Fruit fly (Drosophila melanogaster) whole organism, embryonic: ENCODE data around the gene CG44004.

Source experiments
- Abd-B ChIP-seq: fragments of 200-800 bp; sonication (Bioruptor generic); optimal IDR thresholded peaks from 2 replicates; lab custom pipeline; 2018; ENCODE audit warnings: missing biosample characterization, mild to moderate bottlenecking, missing genetic modification characterization, moderate library complexity
- Bteb2 ChIP-seq: fragments of 200-800 bp; sonication (Bioruptor generic); optimal IDR thresholded peaks from 2 replicates; lab custom pipeline; 2016; ENCODE audit warnings: missing biosample characterization, missing genetic modification characterization
- C15 ChIP-seq: fragments of 200-800 bp; sonication (Bioruptor generic); IDR thresholded peaks from 3 replicates; pipeline ENCODE4 v1.3.6; 2022; ENCODE audit warnings: missing biosample characterization, missing genetic modification characterization
- CG10147 ChIP-seq: fragments of 200-800 bp; sonication (Bioruptor generic); optimal IDR thresholded peaks from 2 replicates; lab custom pipeline; 2019; ENCODE audit warnings: missing biosample characterization, mild to moderate bottlenecking, missing genetic modification characterization, moderate library complexity
- CG1024 ChIP-seq: fragments of 200-800 bp; sonication (Bioruptor generic); IDR thresholded peaks from 2 replicates; pipeline ENCODE4 v1.3.6; 2022; ENCODE audit warnings: missing biosample characterization, missing genetic modification characterization
- CG12236 ChIP-seq: fragments of 200-800 bp; sonication (Bioruptor generic); optimal IDR thresholded peaks from 2 replicates; lab custom pipeline; 2016; ENCODE audit warnings: missing biosample characterization, missing genetic modification characterization
- CG12769 ChIP-seq: fragments of 200-800 bp; sonication (Bioruptor generic); optimal IDR thresholded peaks from 2 replicates; lab custom pipeline; 2019; ENCODE audit warnings: missing biosample characterization, mild to moderate bottlenecking, missing genetic modification characterization, moderate library complexity
- CG13894 ChIP-seq: fragments of 200-800 bp; sonication (Bioruptor generic); optimal IDR thresholded peaks from 3 replicates; lab custom pipeline; 2018; ENCODE audit warnings: missing biosample characterization, mild to moderate bottlenecking, missing genetic modification characterization, moderate library complexity
- CG1603 ChIP-seq: fragments of 200-800 bp; sonication (Bioruptor generic); optimal IDR thresholded peaks from 2 replicates; lab custom pipeline; 2019; ENCODE audit warnings: missing biosample characterization, mild to moderate bottlenecking, missing genetic modification characterization, moderate library complexity
- CG17359 ChIP-seq: fragments of 200-800 bp; sonication (Bioruptor generic); optimal IDR thresholded peaks from 3 replicates; lab custom pipeline; 2018; ENCODE audit warnings: missing biosample characterization, mild to moderate bottlenecking, missing genetic modification characterization, moderate library complexity
- CG17361 ChIP-seq: fragments of 200-800 bp; sonication (Bioruptor generic); IDR thresholded peaks from 3 replicates; pipeline ENCODE4 v1.3.6; 2022; ENCODE audit warnings: missing biosample characterization, missing genetic modification characterization
- CG17829 ChIP-seq: fragments of 200-800 bp; optimal IDR thresholded peaks from 2 replicates; lab custom pipeline; 2019; ENCODE audit warnings: missing biosample characterization, mild to moderate bottlenecking, missing genetic modification characterization, moderate library complexity
- CG17912 ChIP-seq: fragments of 200-800 bp; sonication (Bioruptor generic); optimal IDR thresholded peaks from 2 replicates; lab custom pipeline; 2018; ENCODE audit warnings: missing biosample characterization, mild to moderate bottlenecking, missing genetic modification characterization
- CG2678 ChIP-seq: fragments of 200-800 bp; sonication (Bioruptor generic); optimal IDR thresholded peaks from 3 replicates; lab custom pipeline; 2019; ENCODE audit warnings: missing biosample characterization, mild to moderate bottlenecking, missing genetic modification characterization, moderate library complexity
- CG30431 ChIP-seq: fragments of 200-800 bp; sonication (Bioruptor generic); optimal IDR thresholded peaks from 2 replicates; lab custom pipeline; 2017; ENCODE audit warnings: missing biosample characterization, missing genetic modification characterization
- CG32532 ChIP-seq: fragments of 200-800 bp; sonication (Bioruptor generic); IDR thresholded peaks from 2 replicates; pipeline ENCODE4 v1.3.6; 2022; ENCODE audit warnings: missing biosample characterization, missing genetic modification characterization
- CG3838 ChIP-seq: fragments of 200-800 bp; sonication (Bioruptor generic); optimal IDR thresholded peaks from 3 replicates; lab custom pipeline; 2016; ENCODE audit warnings: missing biosample characterization, missing genetic modification characterization
- CG4820 ChIP-seq: fragments of 200-800 bp; sonication (Bioruptor generic); optimal IDR thresholded peaks from 3 replicates; lab custom pipeline; 2016; ENCODE audit warnings: missing biosample characterization, missing genetic modification characterization
- CG7963 ChIP-seq: fragments of 200-800 bp; sonication (Bioruptor generic); IDR thresholded peaks from 3 replicates; pipeline ENCODE4 v1.3.6; 2022; ENCODE audit warnings: missing biosample characterization, missing genetic modification characterization; ENCODE audit not compliant: partially characterized antibody
- CG7987 ChIP-seq: fragments of 200-800 bp; sonication (Bioruptor generic); optimal IDR thresholded peaks from 2 replicates; lab custom pipeline; 2018; ENCODE audit warnings: missing biosample characterization, mild to moderate bottlenecking, missing genetic modification characterization, moderate library complexity
- CG8478 ChIP-seq: fragments of >200 bp; optimal IDR thresholded peaks from 2 replicates; lab custom pipeline; 2018
- CG9437 ChIP-seq: fragments of 200-800 bp; sonication (Bioruptor generic); optimal IDR thresholded peaks from 2 replicates; lab custom pipeline; 2018; ENCODE audit warnings: missing biosample characterization, mild to moderate bottlenecking, missing genetic modification characterization
- CG9797 ChIP-seq: fragments of 200-800 bp; sonication (Bioruptor generic); optimal IDR thresholded peaks from 3 replicates; lab custom pipeline; 2018; ENCODE audit warnings: missing biosample characterization, mild to moderate bottlenecking, missing genetic modification characterization
- CrebB ChIP-seq: fragments of 200-800 bp; sonication (Bioruptor generic); optimal IDR thresholded peaks from 3 replicates; lab custom pipeline; 2018; ENCODE audit warnings: missing biosample characterization, mild to moderate bottlenecking, missing genetic modification characterization
- Deaf1 ChIP-seq: fragments of 200-800 bp; optimal IDR thresholded peaks from 3 replicates; lab custom pipeline; 2019; ENCODE audit warnings: missing biosample characterization, mild to moderate bottlenecking, missing genetic modification characterization, moderate library complexity
- Dp ChIP-seq: fragments of 200-800 bp; sonication (Bioruptor generic); optimal IDR thresholded peaks from 2 replicates; lab custom pipeline; 2018; ENCODE audit warnings: missing biosample characterization, mild to moderate bottlenecking, missing genetic modification characterization, moderate library complexity
- Dref ChIP-seq: fragments of 200-800 bp; sonication (Bioruptor generic); IDR thresholded peaks from 2 replicates; pipeline ENCODE4 v1.3.6; 2022; ENCODE audit warnings: missing biosample characterization, missing genetic modification characterization
- GATAe ChIP-seq: fragments of 200-800 bp; sonication (Bioruptor generic); conservative IDR thresholded peaks from 2 replicates; pipeline ENCODE4 v1.3.6; 2022; ENCODE audit warnings: missing biosample characterization, missing genetic modification characterization
- Med ChIP-seq: fragments of 200-800 bp; sonication (Bioruptor generic); peaks from one replicate; lab custom pipeline; 2016; ENCODE audit warnings: missing biosample characterization, missing genetic modification characterization, mild to moderate bottlenecking, inconsistent platforms, moderate library complexity
- Mes4 ChIP-seq: fragments of 200-800 bp; sonication (Bioruptor generic); optimal IDR thresholded peaks from 2 replicates; lab custom pipeline; 2016; ENCODE audit warnings: missing biosample characterization, missing genetic modification characterization
- Sox102F ChIP-seq: fragments of 200-800 bp; sonication (Bioruptor generic); optimal IDR thresholded peaks from 2 replicates; lab custom pipeline; 2018; ENCODE audit warnings: missing biosample characterization, mild to moderate bottlenecking, missing genetic modification characterization, moderate library complexity
- TFAM ChIP-seq: fragments of 200-800 bp; sonication (Bioruptor generic); optimal IDR thresholded peaks from 2 replicates; lab custom pipeline; 2017; ENCODE audit warnings: missing biosample characterization, missing genetic modification characterization, inconsistent platforms
- amos ChIP-seq: fragments of 200-800 bp; sonication (Bioruptor generic); IDR thresholded peaks from 2 replicates; pipeline ENCODE4 v1.3.6; 2022; ENCODE audit warnings: missing biosample characterization, missing genetic modification characterization; ENCODE audit not compliant: partially characterized antibody
- ase ChIP-seq: fragments of 200-800 bp; sonication (Bioruptor generic); IDR thresholded peaks from 3 replicates; pipeline ENCODE4 v1.3.6; 2022; ENCODE audit warnings: missing biosample characterization, missing genetic modification characterization
- bbx ChIP-seq: fragments of 200-800 bp; sonication (Bioruptor generic); IDR thresholded peaks from 2 replicates; pipeline ENCODE4 v1.3.6; 2022; ENCODE audit warnings: missing biosample characterization, missing genetic modification characterization; ENCODE audit not compliant: partially characterized antibody
- chinmo ChIP-seq: fragments of 200-800 bp; sonication (Bioruptor generic); IDR thresholded peaks from 4 replicates; pipeline ENCODE4 v1.3.6; 2022; ENCODE audit warnings: missing biosample characterization, missing genetic modification characterization; ENCODE audit not compliant: partially characterized antibody
- chn ChIP-seq: fragments of 200-800 bp; sonication (Bioruptor generic); optimal IDR thresholded peaks from 2 replicates; lab custom pipeline; 2016; ENCODE audit warnings: missing biosample characterization, missing genetic modification characterization
- crc ChIP-seq: fragments of 200-800 bp; sonication (Bioruptor generic); optimal IDR thresholded peaks from 2 replicates; lab custom pipeline; 2016; ENCODE audit warnings: missing biosample characterization, missing genetic modification characterization
- crp ChIP-seq, 2 experiments: fragments of 200-800 bp; sonication (Bioruptor generic); optimal IDR thresholded peaks; 2 replicates in 1 of 2; 3 replicates in 1 of 2; lab custom pipeline; 2017; ENCODE audit warnings: missing biosample characterization in 2 of 2, missing genetic modification characterization in 2 of 2, mild to moderate bottlenecking in 1 of 2, moderate library complexity in 1 of 2
- dmrt11E ChIP-seq: fragments of 200-800 bp; sonication (Bioruptor generic); optimal IDR thresholded peaks from 3 replicates; lab custom pipeline; 2018; ENCODE audit warnings: missing biosample characterization, mild to moderate bottlenecking, missing genetic modification characterization, moderate library complexity
- fd3F ChIP-seq: fragments of 200-800 bp; sonication (Bioruptor generic); optimal IDR thresholded peaks from 2 replicates; lab custom pipeline; 2018; ENCODE audit warnings: missing biosample characterization, mild to moderate bottlenecking, missing genetic modification characterization, moderate library complexity
- fru ChIP-seq: fragments of >200 bp; optimal IDR thresholded peaks from 2 replicates; lab custom pipeline; 2017
- ftz-f1 ChIP-seq: fragments of 200-800 bp; sonication (Bioruptor generic); optimal IDR thresholded peaks from 2 replicates; lab custom pipeline; 2016; ENCODE audit warnings: missing biosample characterization, missing genetic modification characterization
- kah ChIP-seq: fragments of 200-800 bp; sonication (Bioruptor generic); optimal IDR thresholded peaks from 2 replicates; lab custom pipeline; 2018; ENCODE audit warnings: missing biosample characterization, mild to moderate bottlenecking, missing genetic modification characterization
- mirr ChIP-seq: fragments of 200-800 bp; sonication (Bioruptor generic); optimal IDR thresholded peaks from 3 replicates; lab custom pipeline; 2018; ENCODE audit warnings: missing biosample characterization, mild to moderate bottlenecking, missing genetic modification characterization
- nmo ChIP-seq: fragments of 200-800 bp; sonication (Bioruptor generic); optimal IDR thresholded peaks from 2 replicates; lab custom pipeline; 2018; ENCODE audit warnings: missing biosample characterization, mild to moderate bottlenecking, missing genetic modification characterization, moderate library complexity
- so ChIP-seq: fragments of 200-800 bp; sonication (Bioruptor generic); IDR thresholded peaks from 3 replicates; pipeline ENCODE4 v1.3.6; 2022; ENCODE audit warnings: missing biosample characterization, missing genetic modification characterization
- wek ChIP-seq: fragments of 200-800 bp; sonication (Bioruptor generic); optimal IDR thresholded peaks from 3 replicates; lab custom pipeline; 2018; ENCODE audit warnings: missing biosample characterization, mild to moderate bottlenecking, missing genetic modification characterization, moderate library complexity
- zen2 ChIP-seq: fragments of 200-800 bp; sonication (Bioruptor generic); IDR thresholded peaks from 3 replicates; pipeline ENCODE4 v1.3.6; 2022; ENCODE audit warnings: missing biosample characterization, missing genetic modification characterization; ENCODE audit not compliant: partially characterized antibody
- zf30C ChIP-seq: fragments of 200-800 bp; sonication (Bioruptor generic); optimal IDR thresholded peaks from 3 replicates; lab custom pipeline; 2018; ENCODE audit warnings: missing biosample characterization, mild to moderate bottlenecking, missing genetic modification characterization

Gene CG44004

DNA sequence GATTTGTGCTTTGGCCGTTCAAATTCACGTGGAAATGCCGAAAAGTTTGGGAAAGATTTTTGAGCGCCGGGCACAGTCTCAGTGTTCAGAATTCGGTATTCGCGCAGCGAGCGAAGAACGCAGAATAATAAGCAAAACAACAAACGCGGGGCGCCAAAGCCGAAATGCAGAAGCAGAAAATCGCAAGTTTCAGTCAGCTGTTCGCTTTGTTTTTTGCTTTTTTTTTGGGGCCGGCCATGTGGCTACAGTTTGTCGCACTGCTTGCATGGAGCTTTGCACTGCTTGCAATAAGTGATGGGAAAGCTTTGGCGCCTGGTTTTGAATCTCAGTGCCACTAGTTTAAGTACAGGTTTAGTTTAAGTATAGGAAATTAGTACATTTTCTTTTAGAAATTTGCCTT lies 47.8 kb downstream of the CG44004 start (continued):
- TF ChIP-seq chinmo (GFP tag; lab: Robert Waterston, UW) (peak; percentile 96), crc (GFP tag; lab: Kevin White, UChicago) (no peak), CG9437 (GFP tag; lab: Kevin White, UChicago) (no peak), bbx (GFP tag; lab: Robert Waterston, UW) (0 out of 2 replicates have a peak, but pooled peaks have one; percentile 25), zen2 (GFP tag; lab: Robert Waterston, UW) (no peak), CG32532 (GFP tag; lab: Robert Waterston, UW) (no peak), CG7963 (no peak), CG17361 (no peak), CG9797 (GFP tag; lab: Kevin White, UChicago) (no peak), wek (GFP tag; lab: Kevin White, UChicago) (no peak), ase (GFP tag; lab: Robert Waterston, UW) (no peak), crp (GFP tag; optimal IDR thresholded peaks at IDR 0.05; lab: Kevin White, UChicago) (peak; percentile 23 to 91), TFAM (GFP tag; lab: Kevin White, UChicago) (no peak), chn (no peak), zf30C (no peak), CG1024 (no peak), Bteb2 (no peak), fru (lab: Kevin White, UChicago) (no peak), so (no peak), CG12236 (GFP tag; lab: Kevin White, UChicago) (no peak), fd3F (GFP tag; lab: Kevin White, UChicago) (no peak), Dp (GFP tag; lab: Kevin White, UChicago) (peak; percentile 88), CG4820 (GFP tag; lab: Kevin White, UChicago) (no peak), C15 (no peak), CG30431 (GFP tag; lab: Kevin White, UChicago) (no peak), CG1603 (tag; lab: Kevin White, UChicago) (peak; percentile 7), CG7987 (GFP tag; lab: Kevin White, UChicago) (peak; percentile 2), nmo (GFP tag; lab: Kevin White, UChicago) (no peak)

DNA sequence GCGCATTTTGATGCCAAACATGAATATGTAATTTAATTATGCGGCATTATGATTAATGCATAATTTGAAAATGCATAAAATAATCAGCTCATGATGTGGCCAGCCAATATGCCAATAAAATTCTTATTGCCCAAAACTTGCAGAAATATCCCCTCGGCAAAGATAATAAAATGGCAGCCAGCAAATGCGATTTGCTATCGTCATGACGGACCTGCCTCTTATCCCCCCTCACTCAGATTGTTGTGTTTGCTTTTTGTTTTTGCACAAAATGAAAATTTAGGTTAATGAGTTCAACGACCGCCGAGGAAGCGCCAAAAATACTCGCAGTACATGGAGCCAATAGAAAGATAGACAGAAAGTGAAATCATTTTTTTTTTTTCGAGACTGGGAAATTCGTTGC lies 49.1 kb downstream of the CG44004 start:
- peak; percentile 49; the same call in 1 of the 2 replicates for TF ChIP-seq GATAe (GFP tag; lab: Robert Waterston, UW)
- TF ChIP-seq CG3838 (GFP tag; lab: Kevin White, UChicago): no peak
- peak; percentile 55 for TF ChIP-seq Med (GFP tag; lab: Kevin White, UChicago)
- TF ChIP-seq Dref (GFP tag; lab: Robert Waterston, UW): no peak

DNA sequence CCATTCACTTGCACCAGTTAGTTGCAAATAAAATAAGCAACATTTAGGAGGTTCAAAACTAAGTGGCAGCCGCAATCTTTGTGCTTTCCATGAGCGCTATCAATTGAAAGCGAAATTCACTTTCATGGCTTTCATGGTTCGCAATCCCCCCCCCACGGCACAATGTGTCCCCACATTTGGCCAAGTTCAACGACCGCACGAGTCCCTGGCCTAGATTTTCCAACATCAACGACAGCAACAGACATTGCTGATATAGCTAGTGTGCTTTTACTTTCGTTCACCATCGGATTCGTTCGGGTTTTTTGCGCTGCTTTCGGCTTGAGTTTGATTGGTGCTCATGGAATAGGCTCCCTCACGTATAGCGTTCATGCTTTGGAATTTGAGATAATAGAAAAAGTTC lies 50.0 kb downstream of the CG44004 start:
- TF ChIP-seq ftz-f1 (GFP tag; lab: Kevin White, UChicago) (peak; percentile 99), Abd-B (GFP tag; lab: Kevin White, UChicago) (no peak), GATAe (GFP tag; lab: Robert Waterston, UW) (peak; percentile 36; the same call in 1 of the 2 replicates), amos (GFP tag; lab: Robert Waterston, UW) (no peak), CG13894 (tag; lab: Kevin White, UChicago) (peak; percentile 64), kah (GFP tag; lab: Kevin White, UChicago) (no peak), mirr (GFP tag; lab: Kevin White, UChicago) (peak; percentile 87), CG17829 (tag; lab: Kevin White, UChicago) (no peak), CG2678 (tag; lab: Kevin White, UChicago) (no peak), dmrt11E (no peak), Deaf1 (tag; lab: Kevin White, UChicago) (peak; percentile 97), Mes4 (GFP tag; lab: Kevin White, UChicago) (no peak), CG17912 (GFP tag; lab: Kevin White, UChicago) (no peak), CG12769 (peak; percentile 20), CG17359 (tag; lab: Kevin White, UChicago) (no peak), CG8478 (lab: Kevin White, UChicago) (no peak), Sox102F (GFP tag; lab: Kevin White, UChicago) (no peak), Bteb2 (no peak), CG10147 (GFP tag; lab: Kevin White, UChicago) (no peak), CrebB (tag; lab: Kevin White, UChicago) (no peak)
